Worm (Caenorhabditis elegans): ENCODE results near the gene unc-7.

unc-7 gene

DNA sequence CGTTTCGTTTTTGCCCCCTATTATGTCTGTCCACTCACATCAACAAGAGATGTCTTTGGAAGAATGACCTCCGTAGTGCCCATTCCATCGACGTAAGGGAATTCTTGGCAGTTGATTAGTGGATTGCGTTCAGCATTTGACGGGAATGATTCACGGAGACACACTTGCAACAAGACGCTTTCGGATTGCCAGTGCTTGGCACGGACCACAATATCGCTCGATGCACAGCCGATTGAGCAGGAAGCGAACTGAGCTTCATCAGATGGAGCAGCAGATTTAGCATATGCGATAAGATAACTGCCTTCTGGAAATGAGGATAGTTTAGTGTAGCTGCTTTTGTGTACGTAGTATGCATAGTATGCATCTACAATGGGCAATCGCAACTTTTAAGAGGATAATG, 44.1 kb downstream of the unc-7 start:
- TF ChIP-seq egl-5 (tag; optimal IDR thresholded peaks at IDR 0.05) (no peak), hmg-11 (tag; optimal IDR thresholded peaks at IDR 0.05) (no peak), eor-1 (tag; optimal IDR thresholded peaks at IDR 0.05) (no peak), nhr-12 (tag; optimal IDR thresholded peaks at IDR 0.05) (no peak), nhr-25 (tag; optimal IDR thresholded peaks at IDR 0.05) (no peak), ztf-11 (tag; optimal IDR thresholded peaks at IDR 0.05) (no peak), zag-1 (tag; optimal IDR thresholded peaks at IDR 0.05) (no peak), egl-27 (tag; optimal IDR thresholded peaks at IDR 0.05) (no peak), ceh-16 (tag; optimal IDR thresholded peaks at IDR 0.05) (no peak)

DNA sequence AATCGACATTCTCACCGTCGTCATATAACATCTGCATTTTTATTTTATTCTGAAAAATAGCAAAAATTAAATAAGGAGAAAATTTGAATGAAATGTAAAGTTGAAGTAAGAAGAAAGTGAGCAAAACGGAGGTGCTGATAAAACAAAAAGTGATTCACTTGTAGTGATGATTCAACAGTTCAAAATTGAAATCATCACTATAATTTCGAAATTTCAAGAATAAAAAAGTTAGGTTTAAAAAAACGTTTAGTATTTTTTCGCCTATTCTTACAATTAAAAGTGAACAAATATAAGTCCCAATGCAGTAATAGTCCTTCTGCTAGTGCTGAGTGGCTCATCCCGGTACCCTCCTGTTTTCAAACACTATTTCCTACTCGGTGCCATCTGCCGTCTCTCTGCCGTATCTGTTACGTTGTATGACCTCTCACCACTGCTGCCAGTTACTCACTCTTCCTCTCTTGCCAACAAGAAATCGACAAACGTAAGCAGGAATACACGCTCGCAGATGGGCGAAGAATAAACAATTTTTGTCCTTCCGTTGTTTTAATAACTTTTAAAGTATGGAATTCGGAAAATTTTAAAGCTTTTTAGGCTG, 47.1 kb downstream of the unc-7 start, which contains the start of gene dhhc-1:
TSS of gene dhhc-1 (minus strand) at position 51 of the 595 bp plus-strand sequence.
- TF ChIP-seq nhr-43 (tag; optimal IDR thresholded peaks at IDR 0.05; ENCODE audit: poor library complexity, severe bottlenecking) (peak; percentile 11), pha-4 (tag; optimal IDR thresholded peaks at IDR 0.05) (peak; percentile 71), nfya-1 (tag; optimal IDR thresholded peaks at IDR 0.05; ENCODE audit: insufficient read depth) (peak; percentile 68), elt-2 (tag; optimal IDR thresholded peaks at IDR 0.05) (peak; percentile 48), skn-1 (tag; optimal IDR thresholded peaks at IDR 0.05) (no peak), lin-39 (tag; optimal IDR thresholded peaks at IDR 0.05) (peak; percentile 51), nhr-76 (tag; optimal IDR thresholded peaks at IDR 0.05) (no peak), lsy-12 (tag; optimal IDR thresholded peaks at IDR 0.05) (no peak), nhr-25 (tag; optimal IDR thresholded peaks at IDR 0.05) (no peak), snpc-4 (tag; optimal IDR thresholded peaks at IDR 0.05) (peak; percentile 34), egl-5 (tag; optimal IDR thresholded peaks at IDR 0.05) (peak; percentile 44), hmg-11 (tag; optimal IDR thresholded peaks at IDR 0.05) (peak; percentile 87), jun-1 (tag; optimal IDR thresholded peaks at IDR 0.05) (peak; percentile 68), lin-15B (tag; optimal IDR thresholded peaks at IDR 0.05) (no peak)

DNA sequence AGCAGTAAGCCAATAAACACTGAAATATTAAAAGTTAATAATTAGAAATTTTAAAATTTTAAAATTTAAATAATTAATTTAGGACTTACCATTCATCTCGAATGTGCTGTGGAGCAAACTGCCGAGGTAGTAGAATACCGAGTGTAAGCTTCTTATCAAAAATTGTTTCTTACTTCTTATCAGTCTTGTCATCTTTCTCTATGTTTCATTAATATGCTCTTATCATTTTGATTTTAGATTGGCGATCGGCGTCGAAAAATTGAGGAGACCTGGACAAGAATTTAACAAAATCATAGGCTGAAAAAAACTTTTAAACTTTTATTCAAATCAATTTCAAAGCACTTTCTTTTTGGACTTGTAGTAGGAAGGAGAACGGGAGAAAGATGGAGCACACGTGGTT, 49.8 kb downstream of the unc-7 start, which contains the start of gene F09B12.3:
TSS of gene F09B12.3 (minus strand) at position 192 of the 400 bp plus-strand sequence.
- TF ChIP-seq nhr-67 (tag; optimal IDR thresholded peaks at IDR 0.05) (no peak), R02D3.7 (tag; optimal IDR thresholded peaks at IDR 0.05) (no peak), pha-4 (tag; optimal IDR thresholded peaks at IDR 0.05) (peak; percentile 43), pqm-1 (tag; optimal IDR thresholded peaks at IDR 0.05) (peak; percentile 82), elt-2 (tag; optimal IDR thresholded peaks at IDR 0.05) (peak; percentile 84), skn-1 (tag; optimal IDR thresholded peaks at IDR 0.05) (no peak), nhr-28 (tag; optimal IDR thresholded peaks at IDR 0.05) (no peak), fos-1 (tag; optimal IDR thresholded peaks at IDR 0.05) (no peak), nhr-12 (tag; optimal IDR thresholded peaks at IDR 0.05) (no peak)

DNA sequence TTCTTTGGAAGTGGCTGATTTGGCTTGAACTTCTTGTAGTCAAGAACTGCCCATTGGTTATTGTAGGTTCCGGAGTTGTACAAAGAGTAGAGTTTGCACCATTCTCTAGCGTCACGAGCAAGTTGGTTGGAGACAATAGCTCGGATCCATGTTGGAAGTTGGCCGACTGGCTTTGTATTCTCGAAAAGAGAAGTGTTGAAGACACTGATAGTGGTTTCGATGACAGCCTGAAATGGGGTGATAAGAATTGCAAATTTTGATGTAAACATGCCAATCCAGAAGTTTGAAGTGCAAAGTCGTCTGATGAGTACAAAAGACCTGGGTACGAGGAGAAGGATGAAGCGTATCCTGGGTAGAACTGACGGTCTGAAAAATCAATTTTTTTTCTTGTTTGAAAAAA, 51.3 kb downstream of the unc-7 start:
- peak; percentile 62 for TF ChIP-seq elt-2 (tag; optimal IDR thresholded peaks at IDR 0.05)
- TF ChIP-seq lin-39 (tag; optimal IDR thresholded peaks at IDR 0.05): no peak

DNA sequence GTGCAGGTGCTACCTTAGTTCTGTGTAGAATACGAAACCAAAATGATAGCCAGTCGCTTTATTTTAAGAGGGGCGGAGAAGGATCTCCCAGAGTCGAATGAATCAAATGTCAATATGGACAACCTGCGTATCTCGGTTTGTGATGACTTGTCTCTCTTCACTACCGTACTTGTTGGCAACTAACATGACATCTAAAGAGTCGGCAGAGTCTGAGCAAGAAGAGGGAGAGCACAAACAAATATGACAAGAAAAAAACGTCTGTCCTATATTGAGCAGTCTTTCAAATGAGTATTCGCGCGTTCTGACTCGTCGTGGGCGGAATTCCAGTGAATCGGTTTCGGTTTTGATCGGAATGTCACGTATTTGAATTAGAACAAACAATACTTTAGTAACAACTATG, 52.6 kb downstream of the unc-7 start, which contains the start of gene F09B12.7:
TSS of gene F09B12.7 (minus strand) at position 101 of the 400 bp plus-strand sequence.
- no peak for TF ChIP-seq lsy-12 (tag; optimal IDR thresholded peaks at IDR 0.05)
- no peak for TF ChIP-seq sea-2 (GFP tag; optimal IDR thresholded peaks at IDR 0.05)
- TF ChIP-seq nhr-23 (tag; optimal IDR thresholded peaks at IDR 0.05): no peak
- TF ChIP-seq pha-4 (tag; optimal IDR thresholded peaks at IDR 0.05): peak; percentile 59
- TF ChIP-seq nhr-77 (tag; optimal IDR thresholded peaks at IDR 0.05): no peak

DNA sequence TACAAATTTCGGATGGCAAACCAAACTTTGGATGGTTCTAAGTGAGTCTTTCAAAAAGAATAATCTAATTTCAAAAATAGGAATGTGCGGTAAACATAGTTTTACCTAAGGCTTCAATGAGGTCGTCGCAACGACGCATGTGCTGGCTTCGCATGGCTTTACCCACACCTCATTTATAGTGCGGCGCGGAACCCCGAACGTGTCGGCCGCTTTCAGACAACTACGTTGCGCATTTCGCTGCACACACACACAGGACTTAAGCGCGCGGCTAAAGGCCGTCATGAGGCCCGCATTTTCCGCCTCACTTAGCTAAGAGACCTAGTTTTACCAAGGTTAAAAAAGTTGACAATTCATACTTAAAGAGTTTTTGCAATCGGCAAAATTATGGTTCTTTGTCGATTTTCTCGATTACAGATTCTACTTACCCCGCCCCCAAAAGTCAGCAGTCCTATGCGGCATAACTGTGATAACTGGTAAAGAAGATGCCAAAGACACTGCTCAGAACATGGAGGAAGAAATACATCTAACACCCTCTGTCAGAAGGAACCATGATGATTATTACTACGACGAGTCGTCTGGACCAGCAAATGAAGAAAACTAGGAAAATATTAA, 54.7 kb downstream of the unc-7 start:
- TF ChIP-seq pqm-1 (tag; optimal IDR thresholded peaks at IDR 0.05) (no peak), snpc-4 (tag; optimal IDR thresholded peaks at IDR 0.05) (peak; percentile 45)

DNA sequence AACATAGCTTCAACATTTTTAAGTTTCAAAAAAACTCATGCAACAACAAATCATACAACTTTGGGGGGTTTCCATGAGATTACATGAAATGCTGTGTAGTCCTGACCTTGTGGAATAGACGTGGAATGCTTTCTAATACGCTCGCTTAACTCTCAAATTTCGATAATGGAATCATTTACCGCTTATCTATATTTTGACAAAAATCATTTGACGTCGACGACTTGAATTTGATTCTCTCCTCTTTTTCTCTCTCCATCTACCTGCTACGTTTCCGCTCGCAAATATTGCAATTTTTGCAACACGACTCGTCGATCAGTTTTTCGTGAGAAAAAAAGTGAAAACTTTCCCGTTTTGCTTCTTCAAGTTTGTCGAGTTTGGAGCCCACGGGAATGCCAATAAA, 58.4 kb downstream of the unc-7 start, which contains the start of gene flr-4:
TSS of gene flr-4 (plus strand) at position 275 of the 400 bp plus-strand sequence.
- no peak for TF ChIP-seq ama-1 (optimal IDR thresholded peaks at IDR 0.05)
- TF ChIP-seq lin-39 (tag; optimal IDR thresholded peaks at IDR 0.05): no peak
- TF ChIP-seq elt-2 (tag; optimal IDR thresholded peaks at IDR 0.05): peak; percentile 77
- TF ChIP-seq sea-2 (GFP tag; optimal IDR thresholded peaks at IDR 0.05): no peak
- no peak for TF ChIP-seq pha-4 (tag; optimal IDR thresholded peaks at IDR 0.05)
- TF ChIP-seq daf-12 (tag; optimal IDR thresholded peaks at IDR 0.05): no peak
- no peak for TF ChIP-seq unc-62 (GFP tag; optimal IDR thresholded peaks at IDR 0.05)

Measured in whole organism, L3 larva.